Fruit fly (Drosophila melanogaster) whole organism, embryonic: ENCODE results near the gene senju.
A peak's percentile ranks its signal among the peaks of the same experiment; 100 is the strongest.

Experiments used
- CG10209 ChIP-seq: fragments of 200-800 bp; sonication (Bioruptor generic); optimal IDR thresholded peaks from 3 replicates; lab custom pipeline; 2017; ENCODE audit warnings: missing biosample characterization, mild to moderate bottlenecking, missing genetic modification characterization, missing genetic modification reagents
- CG10959 ChIP-seq: fragments of 200-800 bp; sonication (Bioruptor generic); IDR thresholded peaks from 2 replicates; pipeline ENCODE4 v1.3.6; 2022; ENCODE audit warnings: missing biosample characterization, missing genetic modification characterization
- CG11093 ChIP-seq: fragments of 200-800 bp; sonication (Bioruptor generic); IDR thresholded peaks from 3 replicates; pipeline ENCODE4 v1.3.6; 2022; ENCODE audit warnings: missing biosample characterization, missing genetic modification characterization
- CG11398 ChIP-seq: fragments of 200-800 bp; sonication (Bioruptor generic); optimal IDR thresholded peaks from 2 replicates; lab custom pipeline; 2016; ENCODE audit warnings: missing biosample characterization, missing genetic modification characterization
- CG12659 ChIP-seq: fragments of 200-800 bp; sonication (Bioruptor generic); optimal IDR thresholded peaks from 3 replicates; lab custom pipeline; 2017; ENCODE audit warnings: mild to moderate bottlenecking, missing biosample characterization, missing genetic modification reagents, missing genetic modification characterization
- CG14050 ChIP-seq: fragments of 200-800 bp; sonication (Bioruptor generic); IDR thresholded peaks from 3 replicates; pipeline ENCODE4 v1.3.6; 2022; ENCODE audit warnings: missing biosample characterization, missing genetic modification characterization
- CG14860 ChIP-seq: fragments of 200-800 bp; sonication (Bioruptor generic); IDR thresholded peaks from 3 replicates; pipeline ENCODE4 v1.3.6; 2022; ENCODE audit warnings: missing biosample characterization, missing genetic modification characterization; ENCODE audit not compliant: partially characterized antibody
- CG15514 ChIP-seq: fragments of 200-800 bp; sonication (Bioruptor generic); optimal IDR thresholded peaks from 3 replicates; lab custom pipeline; 2017; ENCODE audit warnings: missing biosample characterization, missing genetic modification characterization, mild to moderate bottlenecking, moderate library complexity, missing genetic modification reagents
- CG15696 ChIP-seq: fragments of 200-800 bp; sonication (Bioruptor generic); optimal IDR thresholded peaks from 2 replicates; lab custom pipeline; 2019; ENCODE audit warnings: missing biosample characterization, mild to moderate bottlenecking, missing genetic modification characterization, moderate library complexity
- CG1603 ChIP-seq: fragments of 200-800 bp; sonication (Bioruptor generic); optimal IDR thresholded peaks from 2 replicates; lab custom pipeline; 2019; ENCODE audit warnings: missing biosample characterization, mild to moderate bottlenecking, missing genetic modification characterization, moderate library complexity
- CG17186 ChIP-seq: fragments of 200-800 bp; sonication (Bioruptor generic); optimal IDR thresholded peaks from 3 replicates; lab custom pipeline; 2017; ENCODE audit warnings: missing biosample characterization, missing genetic modification reagents, missing genetic modification characterization
- CG17385 ChIP-seq: fragments of 200-800 bp; sonication (Bioruptor generic); optimal IDR thresholded peaks from 3 replicates; lab custom pipeline; 2018; ENCODE audit warnings: missing biosample characterization, mild to moderate bottlenecking, missing genetic modification characterization
- CG1832 ChIP-seq: fragments of 200-800 bp; sonication (Bioruptor generic); optimal IDR thresholded peaks from 2 replicates; lab custom pipeline; 2017; ENCODE audit warnings: missing biosample characterization, mild to moderate bottlenecking, missing genetic modification characterization, inconsistent platforms
- CG2129 ChIP-seq: fragments of 200-800 bp; sonication (Bioruptor generic); IDR thresholded peaks from 2 replicates; pipeline ENCODE4 v1.3.6; 2022; ENCODE audit warnings: missing biosample characterization, missing genetic modification characterization; ENCODE audit not compliant: partially characterized antibody
- CG31224 ChIP-seq: fragments of 200-800 bp; sonication (Bioruptor generic); IDR thresholded peaks from 2 replicates; pipeline ENCODE4 v1.3.6; 2022; ENCODE audit warnings: missing biosample characterization, missing genetic modification characterization
- CG34224 ChIP-seq: fragments of 200-800 bp; sonication (Bioruptor generic); IDR thresholded peaks from 3 replicates; pipeline ENCODE4 v1.3.6; 2022; ENCODE audit warnings: missing biosample characterization, missing genetic modification characterization; ENCODE audit not compliant: partially characterized antibody
- CG3726 ChIP-seq: fragments of 200-800 bp; sonication (Bioruptor generic); IDR thresholded peaks from 3 replicates; pipeline ENCODE4, ENCODE4 v1.3.6; 2022; ENCODE audit warnings: missing biosample characterization, missing genetic modification characterization
- CG6254 ChIP-seq: fragments of 200-800 bp; sonication (Bioruptor generic); optimal IDR thresholded peaks from 3 replicates; lab custom pipeline; 2017; ENCODE audit warnings: mild to moderate bottlenecking, missing biosample characterization, missing genetic modification reagents, missing genetic modification characterization
- CG7271 ChIP-seq: fragments of 200-800 bp; sonication (Bioruptor generic); optimal IDR thresholded peaks from 2 replicates; lab custom pipeline; 2018; ENCODE audit warnings: missing biosample characterization, mild to moderate bottlenecking, missing genetic modification characterization, moderate library complexity
- CG8281 ChIP-seq: fragments of 200-800 bp; sonication (Bioruptor generic); optimal IDR thresholded peaks from 2 replicates; lab custom pipeline; 2018; ENCODE audit warnings: missing biosample characterization, mild to moderate bottlenecking, missing genetic modification characterization, moderate library complexity
- CG8478 ChIP-seq: fragments of >200 bp; optimal IDR thresholded peaks from 2 replicates; lab custom pipeline; 2018
- CG9797 ChIP-seq: fragments of 200-800 bp; sonication (Bioruptor generic); optimal IDR thresholded peaks from 3 replicates; lab custom pipeline; 2018; ENCODE audit warnings: missing biosample characterization, mild to moderate bottlenecking, missing genetic modification characterization
- Dref ChIP-seq: fragments of 200-800 bp; sonication (Bioruptor generic); IDR thresholded peaks from 2 replicates; pipeline ENCODE4 v1.3.6; 2022; ENCODE audit warnings: missing biosample characterization, missing genetic modification characterization
- Ets65A ChIP-seq: fragments of 200-800 bp; sonication (Bioruptor generic); peaks from one replicate; lab custom pipeline; 2016; ENCODE audit warnings: missing biosample characterization, missing genetic modification characterization
- Ets97D ChIP-seq: fragments of 200-800 bp; sonication (Bioruptor generic); optimal IDR thresholded peaks from 3 replicates; lab custom pipeline; 2016; ENCODE audit warnings: missing biosample characterization, missing genetic modification characterization
- H2.0 ChIP-seq: fragments of 200-800 bp; sonication (Bioruptor generic); IDR thresholded peaks from 2 replicates; pipeline ENCODE4 v1.3.6; 2022; ENCODE audit warnings: missing biosample characterization, missing genetic modification characterization
- HmgZ ChIP-seq: fragments of 200-800 bp; sonication (Bioruptor generic); optimal IDR thresholded peaks from 2 replicates; lab custom pipeline; 2018; ENCODE audit warnings: missing biosample characterization, mild to moderate bottlenecking, missing genetic modification characterization
- NfI ChIP-seq: fragments of 200-800 bp; sonication (Bioruptor generic); optimal IDR thresholded peaks from 3 replicates; lab custom pipeline; 2018; ENCODE audit warnings: missing biosample characterization, mild to moderate bottlenecking, missing genetic modification characterization, moderate library complexity
- Sin3A ChIP-seq: fragments of >200 bp; optimal IDR thresholded peaks from 2 replicates; lab custom pipeline; 2018
- Sox102F ChIP-seq: fragments of 200-800 bp; sonication (Bioruptor generic); optimal IDR thresholded peaks from 2 replicates; lab custom pipeline; 2018; ENCODE audit warnings: missing biosample characterization, mild to moderate bottlenecking, missing genetic modification characterization, moderate library complexity
- Sry-δ ChIP-seq: fragments of 200-800 bp; sonication (Bioruptor generic); optimal IDR thresholded peaks from 2 replicates; lab custom pipeline; 2016; ENCODE audit warnings: missing biosample characterization, missing genetic modification characterization
- YL-1 ChIP-seq: fragments of 200-800 bp; sonication (Bioruptor generic); optimal IDR thresholded peaks from 3 replicates; lab custom pipeline; 2017; ENCODE audit warnings: missing biosample characterization, mild to moderate bottlenecking, missing genetic modification characterization
- al ChIP-seq: fragments of 200-800 bp; sonication (Bioruptor generic); IDR thresholded peaks from 2 replicates; pipeline ENCODE4 v1.3.6; 2022; ENCODE audit warnings: missing biosample characterization, missing genetic modification characterization
- ase ChIP-seq: fragments of 200-800 bp; sonication (Bioruptor generic); IDR thresholded peaks from 3 replicates; pipeline ENCODE4 v1.3.6; 2022; ENCODE audit warnings: missing biosample characterization, missing genetic modification characterization
- bsh ChIP-seq, 2 experiments: fragments of 200-800 bp; sonication (Bioruptor generic); optimal IDR thresholded peaks; 2 replicates each; lab custom pipeline; 2017 to 2018; ENCODE audit warnings: mild to moderate bottlenecking in 2 of 2, missing biosample characterization in 2 of 2, missing genetic modification characterization in 2 of 2, moderate library complexity in 1 of 2
- danr ChIP-seq: fragments of 200-800 bp; sonication (Bioruptor generic); IDR thresholded peaks from 2 replicates; pipeline ENCODE4 v1.3.6; 2022; ENCODE audit warnings: missing biosample characterization, missing genetic modification characterization
- eve ChIP-seq, 2 experiments: fragments of >200 bp; optimal IDR thresholded peaks; 2 replicates each; lab custom pipeline; 2017; ENCODE audit warnings: missing biosample characterization in 2 of 2, missing genetic modification characterization in 2 of 2
- gt ChIP-seq: fragments of 200-800 bp; sonication (Bioruptor generic); IDR thresholded peaks from 2 replicates; pipeline ENCODE4 v1.3.6; 2022; ENCODE audit warnings: missing biosample characterization, missing genetic modification characterization
- inv ChIP-seq: fragments of 200-800 bp; sonication (Bioruptor generic); IDR thresholded peaks from 2 replicates; pipeline ENCODE4 v1.3.6; 2022; ENCODE audit warnings: missing biosample characterization, missing genetic modification characterization; ENCODE audit not compliant: partially characterized antibody
- lab ChIP-seq: fragments of 200-800 bp; sonication (Bioruptor generic); optimal IDR thresholded peaks from 3 replicates; lab custom pipeline; 2017; ENCODE audit warnings: missing biosample characterization, missing genetic modification characterization, mild to moderate bottlenecking, moderate library complexity, missing genetic modification reagents
- mirr ChIP-seq: fragments of 200-800 bp; sonication (Bioruptor generic); optimal IDR thresholded peaks from 3 replicates; lab custom pipeline; 2018; ENCODE audit warnings: missing biosample characterization, mild to moderate bottlenecking, missing genetic modification characterization
- mld ChIP-seq: fragments of 200-800 bp; sonication (Bioruptor generic); IDR thresholded peaks from 3 replicates; pipeline ENCODE4 v1.3.6; 2022; ENCODE audit warnings: missing biosample characterization, missing genetic modification characterization; ENCODE audit not compliant: partially characterized antibody
- nerfin-2 ChIP-seq: fragments of 200-800 bp; sonication (Bioruptor generic); IDR thresholded peaks from 2 replicates; pipeline ENCODE4 v1.3.6; 2022; ENCODE audit warnings: missing biosample characterization, missing genetic modification characterization; ENCODE audit not compliant: partially characterized antibody
- pita ChIP-seq: fragments of 200-800 bp; sonication (Bioruptor generic); optimal IDR thresholded peaks from 2 replicates; lab custom pipeline; 2017; ENCODE audit warnings: missing biosample characterization, mild to moderate bottlenecking, missing genetic modification characterization
- row ChIP-seq: fragments of 200-800 bp; sonication (Bioruptor generic); IDR thresholded peaks from 3 replicates; pipeline ENCODE4 v1.3.6; 2022; ENCODE audit warnings: missing biosample characterization, missing genetic modification characterization
- sna ChIP-seq: fragments of 200-800 bp; sonication (Bioruptor generic); IDR thresholded peaks from 2 replicates; pipeline ENCODE4 v1.3.6; 2022; ENCODE audit warnings: missing biosample characterization, missing genetic modification characterization; ENCODE audit not compliant: partially characterized antibody
- stwl ChIP-seq: fragments of 200-800 bp; sonication (Bioruptor generic); optimal IDR thresholded peaks from 3 replicates; lab custom pipeline; 2018; ENCODE audit warnings: missing biosample characterization, mild to moderate bottlenecking, missing genetic modification characterization, moderate library complexity
- tna ChIP-seq: fragments of 200-800 bp; sonication (Bioruptor generic); IDR thresholded peaks from 2 replicates; pipeline ENCODE4 v1.3.6; 2022; ENCODE audit warnings: missing biosample characterization, missing genetic modification characterization; ENCODE audit not compliant: partially characterized antibody
- unc-4 ChIP-seq: fragments of 200-800 bp; sonication (Bioruptor generic); IDR thresholded peaks from 2 replicates; pipeline ENCODE4 v1.3.6; 2022; ENCODE audit warnings: missing biosample characterization, missing genetic modification characterization; ENCODE audit not compliant: partially characterized antibody
- zfh2 ChIP-seq: fragments of 200-800 bp; sonication (Bioruptor generic); optimal IDR thresholded peaks from 2 replicates; lab custom pipeline; 2016; ENCODE audit warnings: missing biosample characterization, missing genetic modification characterization

The senju gene

DNA sequence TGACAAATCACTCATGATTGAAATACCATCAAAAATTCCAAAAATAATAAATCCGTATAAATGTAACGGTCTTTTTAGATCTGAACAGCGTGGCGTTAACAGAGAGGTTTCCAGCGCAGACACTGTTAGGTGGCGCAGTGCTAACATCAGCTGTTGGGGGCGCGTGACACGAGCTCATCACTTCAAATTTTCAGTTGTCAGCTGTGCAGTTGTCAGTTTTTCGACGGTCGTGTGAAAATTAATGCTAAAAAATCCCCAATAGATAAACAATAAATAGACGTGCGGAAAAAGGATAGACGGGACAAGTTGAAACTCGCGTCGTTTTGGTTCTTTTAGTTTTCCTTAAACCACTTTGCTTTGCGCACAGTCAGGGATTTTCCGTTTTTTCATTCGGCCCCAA is 43.6 kb downstream of the senju start, which contains the start of gene CG4230:
Gene CG4230, plus strand, starts transcription at position 6 of the 400 bp plus-strand sequence.
- no peak for TF ChIP-seq Dref (GFP tag; lab: Robert Waterston, UW)
- peak; percentile 65 for TF ChIP-seq inv
- no peak for TF ChIP-seq zfh2 (GFP tag; lab: Kevin White, UChicago)
- TF ChIP-seq mld (GFP tag; lab: Robert Waterston, UW): peak; percentile 65; the same call in 1 of the 3 replicates
- TF ChIP-seq gt (GFP tag; lab: Robert Waterston, UW): no peak
- no peak for TF ChIP-seq NfI (GFP tag; lab: Kevin White, UChicago)
- peak; percentile 90 for TF ChIP-seq unc-4 (GFP tag; lab: Robert Waterston, UW)
- no peak for TF ChIP-seq CG8281 (tag; lab: Kevin White, UChicago)
- no peak for TF ChIP-seq CG14050 (GFP tag; lab: Robert Waterston, UW)
- TF ChIP-seq ase (GFP tag; lab: Robert Waterston, UW): no peak
- TF ChIP-seq CG14860 (GFP tag; lab: Robert Waterston, UW): peak; percentile 69; the same call in 2 of the 3 replicates
- TF ChIP-seq nerfin-2 (GFP tag; lab: Robert Waterston, UW): peak; percentile 48; the same call in 1 of the 2 replicates
- no peak for TF ChIP-seq CG3726 (GFP tag; lab: Robert Waterston, UW)
- TF ChIP-seq CG34224 (GFP tag; lab: Robert Waterston, UW): peak; percentile 78
- no peak for TF ChIP-seq bsh (GFP tag; optimal IDR thresholded peaks at IDR 0.05; lab: Kevin White, UChicago)
- no peak for TF ChIP-seq CG10959
- peak; percentile 90 for TF ChIP-seq Sry-δ (GFP tag; lab: Kevin White, UChicago)
- TF ChIP-seq CG11093: no peak
- TF ChIP-seq Ets65A (GFP tag; lab: Kevin White, UChicago): no peak
- TF ChIP-seq eve (GFP tag; optimal IDR thresholded peaks at IDR 0.05; lab: Kevin White, UChicago): no peak
- TF ChIP-seq CG17186 (GFP tag; lab: Kevin White, UChicago): peak; percentile 86
- TF ChIP-seq YL-1 (GFP tag; lab: Kevin White, UChicago): peak; percentile 40
- TF ChIP-seq danr (GFP tag; lab: Robert Waterston, UW): no peak
- TF ChIP-seq CG15696: no peak
- peak; percentile 62 for TF ChIP-seq tna (GFP tag; lab: Robert Waterston, UW)
- TF ChIP-seq row (GFP tag; lab: Robert Waterston, UW): peak; percentile 23; the same call in 1 of the 3 replicates
- no peak for TF ChIP-seq al (GFP tag; lab: Robert Waterston, UW)
- TF ChIP-seq sna (GFP tag; lab: Robert Waterston, UW): peak; percentile 79
- TF ChIP-seq lab: peak; percentile 24
- peak; percentile 53 for TF ChIP-seq CG1603 (tag; lab: Kevin White, UChicago)
- peak; percentile 47 for TF ChIP-seq CG15514 (GFP tag; lab: Kevin White, UChicago)
- no peak for TF ChIP-seq CG7271 (tag; lab: Kevin White, UChicago)
- TF ChIP-seq mirr: no peak
- peak; percentile 30 for TF ChIP-seq HmgZ (tag; lab: Kevin White, UChicago)
- peak; percentile 84 for TF ChIP-seq CG6254
- no peak for TF ChIP-seq H2.0 (GFP tag; lab: Robert Waterston, UW)
- TF ChIP-seq CG9797 (GFP tag; lab: Kevin White, UChicago): peak; percentile 7
- no peak for TF ChIP-seq Sox102F (GFP tag; lab: Kevin White, UChicago)
- no peak for TF ChIP-seq Sin3A
- no peak for TF ChIP-seq CG31224
- no peak for TF ChIP-seq CG8478
- TF ChIP-seq CG17385: no peak
- TF ChIP-seq CG2129 (GFP tag; lab: Robert Waterston, UW): peak; percentile 70
- peak; percentile 26 for TF ChIP-seq CG12659 (GFP tag; lab: Kevin White, UChicago)
- no peak for TF ChIP-seq CG10209 (GFP tag; lab: Kevin White, UChicago)
- no peak for TF ChIP-seq pita (GFP tag; lab: Kevin White, UChicago)
- TF ChIP-seq CG1832 (GFP tag; lab: Kevin White, UChicago): no peak
- TF ChIP-seq Ets97D (GFP tag; lab: Kevin White, UChicago): peak; percentile 6
- no peak for TF ChIP-seq CG11398 (GFP tag; lab: Kevin White, UChicago)
- peak; percentile 30 for TF ChIP-seq stwl
